Fruit fly (Drosophila melanogaster) whole organism, embryonic: ENCODE measurements around the gene CG32117.
A peak's percentile ranks its signal among the peaks of the same experiment; 100 is the strongest.

Experiments
- Awh ChIP-seq: fragments of 200-800 bp; sonication (Bioruptor generic); IDR thresholded peaks from 2 replicates; pipeline ENCODE4, ENCODE4 v1.3.6; 2022; ENCODE audit warnings: missing biosample characterization, missing genetic modification characterization
- Bdp1 ChIP-seq: fragments of 200-800 bp; sonication (Bioruptor generic); optimal IDR thresholded peaks from 3 replicates; lab custom pipeline; 2016; ENCODE audit warnings: missing biosample characterization, missing genetic modification characterization
- CG12769 ChIP-seq: fragments of 200-800 bp; sonication (Bioruptor generic); optimal IDR thresholded peaks from 2 replicates; lab custom pipeline; 2019; ENCODE audit warnings: missing biosample characterization, mild to moderate bottlenecking, missing genetic modification characterization, moderate library complexity
- CG13624 ChIP-seq: fragments of 200-800 bp; sonication (Bioruptor generic); optimal IDR thresholded peaks from 2 replicates; lab custom pipeline; 2016; ENCODE audit warnings: missing biosample characterization, missing genetic modification characterization
- CG14014 ChIP-seq: fragments of 200-800 bp; sonication (Bioruptor generic); IDR thresholded peaks from 2 replicates; pipeline ENCODE4 v1.3.6; 2022; ENCODE audit warnings: missing biosample characterization, missing genetic modification characterization
- CG1529 ChIP-seq: fragments of 200-800 bp; sonication (Bioruptor generic); optimal IDR thresholded peaks from 3 replicates; lab custom pipeline; 2018; ENCODE audit warnings: missing biosample characterization, missing genetic modification characterization
- CG15601 ChIP-seq: fragments of 200-800 bp; sonication (Bioruptor generic); optimal IDR thresholded peaks from 3 replicates; lab custom pipeline; 2019; ENCODE audit warnings: missing biosample characterization, mild to moderate bottlenecking, missing genetic modification characterization, moderate library complexity
- CG16815 ChIP-seq: fragments of 200-800 bp; sonication (Bioruptor generic); optimal IDR thresholded peaks from 3 replicates; lab custom pipeline; 2017; ENCODE audit warnings: missing biosample characterization, mild to moderate bottlenecking, missing genetic modification characterization
- CG17361 ChIP-seq: fragments of 200-800 bp; sonication (Bioruptor generic); IDR thresholded peaks from 3 replicates; pipeline ENCODE4 v1.3.6; 2022; ENCODE audit warnings: missing biosample characterization, missing genetic modification characterization
- CG17568 ChIP-seq: fragments of 200-800 bp; sonication (Bioruptor generic); optimal IDR thresholded peaks from 2 replicates; lab custom pipeline; 2018; ENCODE audit warnings: missing biosample characterization, mild to moderate bottlenecking, missing genetic modification characterization, moderate library complexity
- CG2199 ChIP-seq: fragments of 200-800 bp; sonication (Bioruptor generic); IDR thresholded peaks from 3 replicates; pipeline ENCODE4 v1.3.6; 2022; ENCODE audit warnings: missing biosample characterization, missing genetic modification characterization
- CG34376 ChIP-seq: fragments of 200-800 bp; sonication (Bioruptor generic); optimal IDR thresholded peaks from 2 replicates; lab custom pipeline; 2018; ENCODE audit warnings: missing biosample characterization, mild to moderate bottlenecking, missing genetic modification characterization
- CG4360 ChIP-seq: fragments of 200-800 bp; sonication (Bioruptor generic); IDR thresholded peaks from 2 replicates; pipeline ENCODE4 v1.3.6; 2022; ENCODE audit warnings: missing biosample characterization, missing genetic modification characterization
- CG5180 ChIP-seq: fragments of 200-800 bp; sonication (Bioruptor generic); optimal IDR thresholded peaks from 3 replicates; lab custom pipeline; 2017; ENCODE audit warnings: missing biosample characterization, missing genetic modification characterization, mild to moderate bottlenecking, moderate library complexity, missing genetic modification reagents
- CG6654 ChIP-seq: fragments of 200-800 bp; sonication (Bioruptor generic); optimal IDR thresholded peaks from 2 replicates; lab custom pipeline; 2017; ENCODE audit warnings: missing biosample characterization, mild to moderate bottlenecking, missing genetic modification characterization
- CG7786 ChIP-seq: fragments of 200-800 bp; sonication (Bioruptor generic); optimal IDR thresholded peaks from 2 replicates; lab custom pipeline; 2016; ENCODE audit warnings: missing biosample characterization, missing genetic modification characterization
- CG9437 ChIP-seq: fragments of 200-800 bp; sonication (Bioruptor generic); optimal IDR thresholded peaks from 2 replicates; lab custom pipeline; 2018; ENCODE audit warnings: missing biosample characterization, mild to moderate bottlenecking, missing genetic modification characterization
- CG9817 ChIP-seq: fragments of 200-800 bp; sonication (Bioruptor generic); optimal IDR thresholded peaks from 2 replicates; lab custom pipeline; 2018; ENCODE audit warnings: missing biosample characterization, mild to moderate bottlenecking, missing genetic modification characterization, moderate library complexity
- CkIIα-i1 ChIP-seq: fragments of 200-800 bp; sonication (Bioruptor generic); IDR thresholded peaks from 2 replicates; pipeline ENCODE4 v1.3.6; 2022; ENCODE audit warnings: missing biosample characterization, missing genetic modification characterization
- D ChIP-seq, 2 experiments: fragments of 200-800 bp in 1 of 2; fragments of >200 bp in 1 of 2; sonication (Bioruptor generic) in 1 of 2; optimal IDR thresholded peaks; 2 replicates in 1 of 2; 3 replicates in 1 of 2; lab custom pipeline; 2017; ENCODE audit warnings: mild to moderate bottlenecking in 1 of 2, missing biosample characterization in 1 of 2, missing genetic modification characterization in 1 of 2, missing genetic modification reagents in 1 of 2
- Dfd ChIP-seq, 2 experiments: fragments of >200 bp; optimal IDR thresholded peaks; 2 replicates each; lab custom pipeline; 2017; ENCODE audit warnings: missing biosample characterization in 2 of 2, missing genetic modification characterization in 2 of 2
- Dip3 ChIP-seq: fragments of 200-800 bp; sonication (Bioruptor generic); optimal IDR thresholded peaks from 3 replicates; lab custom pipeline; 2016; ENCODE audit warnings: missing biosample characterization, missing genetic modification characterization
- Doc3 ChIP-seq: fragments of 200-800 bp; sonication (Bioruptor generic); IDR thresholded peaks from 3 replicates; pipeline ENCODE4 v1.3.6; 2022; ENCODE audit warnings: missing biosample characterization, missing genetic modification characterization; ENCODE audit not compliant: partially characterized antibody
- Fer1 ChIP-seq: fragments of 200-800 bp; sonication (Bioruptor generic); optimal IDR thresholded peaks from 2 replicates; lab custom pipeline; 2017; ENCODE audit warnings: missing biosample characterization, mild to moderate bottlenecking, missing genetic modification characterization
- Fer2 ChIP-seq: fragments of 200-800 bp; sonication (Bioruptor generic); optimal IDR thresholded peaks from 2 replicates; lab custom pipeline; 2018; ENCODE audit warnings: missing biosample characterization, mild to moderate bottlenecking, missing genetic modification characterization, moderate library complexity
- GATAe ChIP-seq: fragments of 200-800 bp; sonication (Bioruptor generic); conservative IDR thresholded peaks from 2 replicates; pipeline ENCODE4 v1.3.6; 2022; ENCODE audit warnings: missing biosample characterization, missing genetic modification characterization
- Hey ChIP-seq: fragments of 200-800 bp; sonication (Bioruptor generic); optimal IDR thresholded peaks from 3 replicates; lab custom pipeline; 2018; ENCODE audit warnings: missing biosample characterization, mild to moderate bottlenecking, missing genetic modification characterization
- MBD-R2 ChIP-seq: fragments of 200-800 bp; sonication (Bioruptor generic); IDR thresholded peaks from 2 replicates; pipeline ENCODE4 v1.3.6; 2022; ENCODE audit warnings: missing biosample characterization, missing genetic modification characterization
- Sry-δ ChIP-seq: fragments of 200-800 bp; sonication (Bioruptor generic); optimal IDR thresholded peaks from 2 replicates; lab custom pipeline; 2016; ENCODE audit warnings: missing biosample characterization, missing genetic modification characterization
- aop ChIP-seq: fragments of 200-800 bp; sonication (Bioruptor generic); IDR thresholded peaks from 2 replicates; pipeline ENCODE4 v1.3.6; 2022; ENCODE audit warnings: missing biosample characterization, missing genetic modification characterization
- br ChIP-seq: fragments of >200 bp; optimal IDR thresholded peaks from 2 replicates; lab custom pipeline; 2017
- cas ChIP-seq: fragments of 200-800 bp; sonication (Bioruptor generic); IDR thresholded peaks from 2 replicates; pipeline ENCODE4 v1.3.6; 2022; ENCODE audit warnings: missing biosample characterization, missing genetic modification characterization
- eve ChIP-seq, 2 experiments: fragments of >200 bp; optimal IDR thresholded peaks; 2 replicates each; lab custom pipeline; 2017; ENCODE audit warnings: missing biosample characterization in 2 of 2, missing genetic modification characterization in 2 of 2
- exex ChIP-seq: fragments of 200-800 bp; sonication (Bioruptor generic); optimal IDR thresholded peaks from 4 replicates; lab custom pipeline; 2018; ENCODE audit warnings: missing biosample characterization, mild to moderate bottlenecking, missing genetic modification characterization, moderate library complexity
- fd64A ChIP-seq: fragments of 200-800 bp; sonication (Bioruptor generic); optimal IDR thresholded peaks from 3 replicates; lab custom pipeline; 2018; ENCODE audit warnings: missing biosample characterization, mild to moderate bottlenecking, missing genetic modification characterization
- hkb ChIP-seq, 2 experiments: fragments of 200-800 bp in 1 of 2; fragments of >200 bp in 1 of 2; sonication (Bioruptor generic) in 1 of 2; IDR thresholded peaks in 1 of 2; optimal IDR thresholded peaks in 1 of 2; 2 replicates each; pipeline versions ENCODE4 v1.3.6 to Lab custom; 2017 to 2022; ENCODE audit warnings: missing biosample characterization in 1 of 2, missing genetic modification characterization in 1 of 2
- knrl ChIP-seq: fragments of 200-800 bp; sonication (Bioruptor generic); IDR thresholded peaks from 3 replicates; pipeline ENCODE4 v1.3.6; 2022; ENCODE audit warnings: missing biosample characterization, missing genetic modification characterization; ENCODE audit not compliant: partially characterized antibody
- org-1 ChIP-seq: fragments of 200-800 bp; sonication (Bioruptor generic); optimal IDR thresholded peaks from 2 replicates; lab custom pipeline; 2017; ENCODE audit warnings: missing biosample characterization, missing genetic modification characterization
- pb ChIP-seq: fragments of 200-800 bp; sonication (Bioruptor generic); optimal IDR thresholded peaks from 3 replicates; lab custom pipeline; 2016; ENCODE audit warnings: missing biosample characterization, missing genetic modification characterization
- sr ChIP-seq: fragments of 200-800 bp; sonication (Bioruptor generic); IDR thresholded peaks from 3 replicates; pipeline ENCODE4 v1.3.6; 2022; ENCODE audit warnings: missing biosample characterization, missing genetic modification characterization
- tup ChIP-seq: fragments of 200-800 bp; sonication (Bioruptor generic); optimal IDR thresholded peaks from 2 replicates; lab custom pipeline; 2016; ENCODE audit warnings: missing biosample characterization, mild to moderate bottlenecking, missing genetic modification characterization, moderate library complexity
- yki ChIP-seq: fragments of >200 bp; optimal IDR thresholded peaks from 3 replicates; lab custom pipeline; 2018
- zen ChIP-seq: fragments of 200-800 bp; sonication (Bioruptor generic); optimal IDR thresholded peaks from 3 replicates; lab custom pipeline; 2018; ENCODE audit warnings: missing biosample characterization, mild to moderate bottlenecking, missing genetic modification characterization, moderate library complexity
- zf30C ChIP-seq: fragments of 200-800 bp; sonication (Bioruptor generic); optimal IDR thresholded peaks from 3 replicates; lab custom pipeline; 2018; ENCODE audit warnings: missing biosample characterization, mild to moderate bottlenecking, missing genetic modification characterization
- zfh1 ChIP-seq: fragments of 200-800 bp; sonication (Bioruptor generic); IDR thresholded peaks from 3 replicates; pipeline ENCODE4 v1.3.6; 2022; ENCODE audit warnings: missing biosample characterization, missing genetic modification characterization

CG32117 gene

DNA sequence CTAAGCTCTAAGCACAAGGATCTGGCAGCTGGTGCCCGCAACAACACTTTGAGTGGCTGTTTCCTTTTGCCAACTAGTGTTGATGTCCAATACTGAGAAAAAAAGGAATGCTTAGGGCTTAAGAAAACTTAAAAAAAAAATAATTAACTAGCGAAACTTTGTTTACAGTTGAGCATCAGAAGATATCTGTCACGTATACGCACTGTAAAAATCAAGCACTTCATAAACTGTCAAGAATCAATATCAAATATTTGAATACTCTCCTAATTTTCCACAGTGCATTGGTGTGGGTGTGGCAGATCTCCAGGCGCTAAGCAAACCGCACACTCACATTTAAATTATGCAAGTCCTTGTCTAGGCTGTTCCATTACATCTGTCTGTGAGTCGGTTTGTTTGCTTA lies 29.3 kb downstream of the CG32117 start (continued):
- TF ChIP-seq MBD-R2 (GFP tag; lab: Robert Waterston, UW) = no peak; the same call in 1 of the 2 replicates
- no peak for TF ChIP-seq CG12769 (tag; lab: Kevin White, UChicago)
- TF ChIP-seq zen (tag; lab: Kevin White, UChicago) = no peak
- no peak for TF ChIP-seq org-1 (GFP tag; lab: Kevin White, UChicago)
- TF ChIP-seq Hey (tag; lab: Kevin White, UChicago) = no peak
- TF ChIP-seq CG16815 = no peak
- no peak for TF ChIP-seq Awh (GFP tag; lab: Robert Waterston, UW)
- no peak for TF ChIP-seq CkIIα-i1
- no peak for TF ChIP-seq aop (GFP tag; lab: Robert Waterston, UW)
- no peak for TF ChIP-seq Doc3 (GFP tag; lab: Robert Waterston, UW)
- no peak for TF ChIP-seq CG9817
- no peak for TF ChIP-seq CG17361 (GFP tag; lab: Robert Waterston, UW)
- TF ChIP-seq fd64A (GFP tag; lab: Kevin White, UChicago) = no peak
- no peak for TF ChIP-seq CG7786
- TF ChIP-seq D (optimal IDR thresholded peaks at IDR 0.05; lab: Kevin White, UChicago) = no peak
- no peak for TF ChIP-seq D (GFP tag; optimal IDR thresholded peaks at IDR 0.05; lab: Kevin White, UChicago)
- no peak for TF ChIP-seq CG9437 (GFP tag; lab: Kevin White, UChicago)
- no peak for TF ChIP-seq CG4360
- TF ChIP-seq CG17568 = no peak
- TF ChIP-seq CG34376 (GFP tag; lab: Kevin White, UChicago) = no peak

DNA sequence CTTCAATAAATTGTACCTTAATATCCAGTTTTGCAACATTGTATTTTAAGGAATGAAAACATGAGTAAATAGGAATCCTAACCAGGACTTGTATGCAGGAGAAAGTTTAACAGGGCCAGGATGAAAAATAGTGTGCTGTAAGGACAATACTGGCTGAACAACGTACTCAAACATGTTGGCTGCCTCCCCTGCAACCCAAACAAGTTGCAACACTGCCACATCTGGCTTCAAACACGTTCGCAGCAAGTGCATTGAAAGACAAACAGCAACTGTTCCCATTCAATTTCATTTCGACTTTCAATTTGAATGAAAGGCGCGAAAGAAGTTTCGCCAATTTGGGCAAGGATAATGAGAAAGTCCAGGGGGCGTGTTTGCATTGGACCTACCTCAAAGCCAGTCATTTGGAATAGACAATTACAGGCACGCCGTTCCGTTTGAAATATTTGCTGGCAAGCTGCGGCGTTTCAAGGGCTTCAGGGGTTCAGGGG lies 35.5 kb downstream of the CG32117 start:
- TF ChIP-seq CG5180 (peak; percentile 97), yki (lab: Kevin White, UChicago) (no peak), Dfd (GFP tag; optimal IDR thresholded peaks at IDR 0.05; lab: Kevin White, UChicago) (no peak), CG15601 (peak; percentile 99), Fer1 (GFP tag; lab: Kevin White, UChicago) (peak; percentile 35), CG14014 (GFP tag; lab: Robert Waterston, UW) (no peak), eve (GFP tag; optimal IDR thresholded peaks at IDR 0.05; lab: Kevin White, UChicago) (no peak)

DNA sequence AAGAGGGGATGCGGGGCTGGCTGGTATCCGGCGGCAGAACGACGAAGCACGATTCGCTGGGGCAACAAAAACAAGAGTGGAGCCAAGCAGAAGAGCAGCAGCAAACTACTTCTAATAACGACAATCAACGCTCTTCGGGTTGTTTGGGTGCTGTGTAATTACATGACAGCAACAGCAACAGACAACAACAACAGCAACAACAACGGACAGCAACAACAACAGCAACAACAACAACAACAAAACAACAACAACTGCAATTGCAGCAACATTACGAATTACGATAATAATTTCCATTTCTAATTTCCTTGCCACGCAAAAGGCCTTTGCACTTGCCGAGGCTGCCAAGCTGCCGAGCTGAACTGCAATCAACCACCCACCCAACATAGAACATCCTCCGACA lies 39.0 kb downstream of the CG32117 start:
- TF ChIP-seq CG4360 (peak; percentile 56; the same call in 1 of the 2 replicates), pb (GFP tag; lab: Kevin White, UChicago) (no peak)

DNA sequence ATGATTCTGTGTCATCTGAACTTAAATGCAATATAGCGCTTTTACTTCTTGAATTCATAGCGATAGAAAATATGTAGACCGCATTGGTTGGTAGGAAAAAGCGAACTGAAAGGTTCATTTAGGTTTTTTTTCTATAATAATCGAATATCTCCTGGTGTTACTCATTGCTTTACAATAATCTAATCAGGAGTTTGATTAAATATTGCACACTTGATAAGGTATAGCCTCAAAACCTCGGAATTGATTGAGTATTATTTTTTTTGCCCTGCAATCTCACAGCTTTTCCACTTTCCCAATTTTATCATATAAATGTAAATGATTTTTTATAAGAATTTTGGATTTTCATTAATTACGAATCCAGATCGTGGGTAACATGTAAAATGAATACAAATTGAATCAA lies 40.7 kb downstream of the CG32117 start, which contains the start of gene CG10943:
CG10943 (minus strand) TSS at position 101 of the 400 bp plus-strand sequence.
- peak; percentile 4 for TF ChIP-seq exex (tag; lab: Kevin White, UChicago)
- TF ChIP-seq GATAe (GFP tag; lab: Robert Waterston, UW) = 0 out of 2 replicates have a peak, but pooled peaks have one; percentile 22
- no peak for TF ChIP-seq Fer2

DNA sequence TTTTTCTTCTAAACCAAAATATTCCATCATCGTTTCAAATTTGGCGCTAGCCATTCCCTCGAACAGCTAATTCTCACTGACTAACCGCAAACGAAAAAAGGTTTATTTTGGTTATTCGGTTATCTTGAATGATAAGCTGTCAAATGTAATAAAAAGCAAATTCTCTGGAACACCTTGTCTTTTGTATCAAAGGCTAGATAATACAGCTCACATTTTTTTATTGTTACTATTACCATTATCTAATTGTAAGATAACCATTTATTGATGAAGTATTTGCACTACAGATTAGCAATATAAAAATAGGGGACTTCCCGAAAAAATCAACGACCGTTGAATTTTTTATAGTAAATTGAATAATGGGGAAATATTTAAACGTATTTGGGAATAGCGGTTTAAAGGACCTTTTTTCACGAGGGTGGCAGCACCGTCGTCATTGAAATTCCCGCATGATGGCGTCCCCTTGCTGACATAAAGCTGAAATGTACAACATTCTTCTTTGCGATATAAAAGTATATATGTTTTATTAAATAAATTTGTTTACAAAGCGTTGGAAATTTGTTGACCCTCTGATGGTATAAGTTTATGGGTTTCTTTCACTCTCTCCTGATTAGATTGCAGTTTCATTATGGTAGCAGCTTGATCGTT lies 42.1 kb downstream of the CG32117 start, which contains the start of gene CG32107:
CG32107 (minus strand) TSS at position 51 of the 645 bp plus-strand sequence.
- no peak for TF ChIP-seq br (lab: Kevin White, UChicago)
- TF ChIP-seq Dip3 = no peak
- TF ChIP-seq tup (GFP tag; lab: Kevin White, UChicago) = no peak
- TF ChIP-seq cas (GFP tag; lab: Robert Waterston, UW) = no peak
- 0 out of 3 replicates have a peak, but pooled peaks have one; percentile 21 for TF ChIP-seq zfh1 (GFP tag; lab: Robert Waterston, UW)
- no peak for TF ChIP-seq CG1529 (GFP tag; lab: Kevin White, UChicago)
- no peak for TF ChIP-seq sr (GFP tag; lab: Robert Waterston, UW)
- TF ChIP-seq Sry-δ (GFP tag; lab: Kevin White, UChicago) = no peak
- TF ChIP-seq CG13624 (GFP tag; lab: Kevin White, UChicago) = no peak
- TF ChIP-seq knrl = no peak
- peak; percentile 95 for TF ChIP-seq CG2199
- no peak for TF ChIP-seq zf30C (GFP tag; lab: Kevin White, UChicago)
- TF ChIP-seq Bdp1 (GFP tag; lab: Kevin White, UChicago) = no peak
- no peak for TF ChIP-seq CG6654 (GFP tag; lab: Kevin White, UChicago)
- TF ChIP-seq hkb (optimal IDR thresholded peaks at IDR 0.05; lab: Kevin White, UChicago) = no peak
- TF ChIP-seq hkb (GFP tag; IDR thresholded peaks at IDR 0.05; lab: Robert Waterston, UW) = no peak
